Worm (Caenorhabditis elegans): ENCODE data around the gene F16H6.4.

Gene F16H6.4

ce11 chrV:18191128-18191527 is 7.4 kb upstream of the F16H6.4 start, which contains the start of gene clec-42:
Gene clec-42 (plus strand): TSS chrV:18191412.
- TF ChIP-seq gmeb-1 (tag; optimal IDR thresholded peaks at IDR 0.05) (no peak), ztf-1 (GFP tag; conservative IDR thresholded peaks at IDR 0.05) (no peak), sma-3 (GFP tag; optimal IDR thresholded peaks at IDR 0.05) (no peak), elt-1 (tag; optimal IDR thresholded peaks at IDR 0.05) (no peak), alr-1 (tag; optimal IDR thresholded peaks at IDR 0.05) (no peak), lin-13 (GFP tag; optimal IDR thresholded peaks at IDR 0.05) (no peak), crh-2 (tag; optimal IDR thresholded peaks at IDR 0.05) (no peak), nhr-237 (tag; optimal IDR thresholded peaks at IDR 0.05) (no peak), ceh-82 (tag; optimal IDR thresholded peaks at IDR 0.05) (no peak), blmp-1 (tag; optimal IDR thresholded peaks at IDR 0.05; ENCODE audit: insufficient read depth) (no peak), fos-1 (tag; optimal IDR thresholded peaks at IDR 0.05) (no peak), peb-1 (tag; optimal IDR thresholded peaks at IDR 0.05) (no peak), dmd-4 (tag; optimal IDR thresholded peaks at IDR 0.05) (no peak), zag-1 (tag; optimal IDR thresholded peaks at IDR 0.05) (no peak), ZK546.5 (tag; optimal IDR thresholded peaks at IDR 0.05) (no peak), nhr-23 (tag; optimal IDR thresholded peaks at IDR 0.05) (no peak)

- TF ChIP-seq peb-1 (tag; optimal IDR thresholded peaks at IDR 0.05) (no peak), sma-3 (GFP tag; optimal IDR thresholded peaks at IDR 0.05) (no peak), C34F6.9 (tag; optimal IDR thresholded peaks at IDR 0.05) (no peak), crh-2 (tag; optimal IDR thresholded peaks at IDR 0.05) (no peak), skn-1 (tag; optimal IDR thresholded peaks at IDR 0.05) (no peak), nhr-25 (tag; optimal IDR thresholded peaks at IDR 0.05) (no peak), elt-3 (tag; optimal IDR thresholded peaks at IDR 0.05) (no peak), sma-9 (GFP tag; optimal IDR thresholded peaks at IDR 0.05) (no peak), sma-9 (tag; optimal IDR thresholded peaks at IDR 0.05) (no peak), sem-4 (tag; optimal IDR thresholded peaks at IDR 0.05) (no peak), snpc-4 (tag; optimal IDR thresholded peaks at IDR 0.05) (no peak)
Measured at ce11 chrV:18195006-18195405, 3.5 kb upstream of the F16H6.4 start, which contains the start of gene F16H6.3. Gene F16H6.3 (plus strand): TSS chrV:18195306.

DNA sequence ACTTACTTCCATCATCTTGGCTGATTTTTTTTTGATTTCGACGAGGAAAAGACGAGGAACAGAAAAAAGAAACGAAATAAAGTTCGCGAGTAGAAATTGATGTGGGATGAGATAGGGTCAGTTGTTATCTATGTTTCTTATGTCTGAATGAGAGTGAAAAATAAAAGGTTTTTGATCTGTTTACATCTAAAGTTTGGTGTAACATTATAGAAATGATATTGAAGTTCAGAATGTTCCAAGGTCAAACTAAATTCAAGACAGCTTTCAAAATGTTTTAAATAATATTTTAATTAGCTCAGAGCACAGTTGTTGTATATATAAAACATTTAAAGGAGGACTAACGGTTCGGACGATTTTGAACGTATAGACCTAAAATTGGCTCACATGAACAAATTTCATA is 10.6 kb downstream of the F16H6.4 start, which contains the start of gene F16H6.7:
Gene F16H6.7, minus strand, starts transcription at position 101 of the 400 bp plus-strand sequence.
- TF ChIP-seq ztf-11 (tag; optimal IDR thresholded peaks at IDR 0.05): no peak
- no peak for TF ChIP-seq lin-13 (GFP tag; optimal IDR thresholded peaks at IDR 0.05)
- no peak for TF ChIP-seq nhr-129 (tag; optimal IDR thresholded peaks at IDR 0.05)
- TF ChIP-seq alr-1 (tag; optimal IDR thresholded peaks at IDR 0.05): no peak
- TF ChIP-seq elt-3 (tag; optimal IDR thresholded peaks at IDR 0.05): no peak
- no peak for TF ChIP-seq skn-1 (tag; optimal IDR thresholded peaks at IDR 0.05)
- no peak for TF ChIP-seq aly-2 (tag; optimal IDR thresholded peaks at IDR 0.05)
- TF ChIP-seq peb-1 (tag; optimal IDR thresholded peaks at IDR 0.05): no peak
- TF ChIP-seq sem-4 (tag; optimal IDR thresholded peaks at IDR 0.05): no peak
- no peak for TF ChIP-seq nhr-12 (tag; optimal IDR thresholded peaks at IDR 0.05)
- TF ChIP-seq unc-62 (GFP tag; optimal IDR thresholded peaks at IDR 0.05): no peak
- TF ChIP-seq nhr-6 (tag; optimal IDR thresholded peaks at IDR 0.05): no peak
- TF ChIP-seq dmd-4 (tag; optimal IDR thresholded peaks at IDR 0.05): no peak
- TF ChIP-seq blmp-1 (tag; optimal IDR thresholded peaks at IDR 0.05; ENCODE audit: insufficient read depth): no peak
- no peak for TF ChIP-seq mbf-1 (tag; optimal IDR thresholded peaks at IDR 0.05)

DNA sequence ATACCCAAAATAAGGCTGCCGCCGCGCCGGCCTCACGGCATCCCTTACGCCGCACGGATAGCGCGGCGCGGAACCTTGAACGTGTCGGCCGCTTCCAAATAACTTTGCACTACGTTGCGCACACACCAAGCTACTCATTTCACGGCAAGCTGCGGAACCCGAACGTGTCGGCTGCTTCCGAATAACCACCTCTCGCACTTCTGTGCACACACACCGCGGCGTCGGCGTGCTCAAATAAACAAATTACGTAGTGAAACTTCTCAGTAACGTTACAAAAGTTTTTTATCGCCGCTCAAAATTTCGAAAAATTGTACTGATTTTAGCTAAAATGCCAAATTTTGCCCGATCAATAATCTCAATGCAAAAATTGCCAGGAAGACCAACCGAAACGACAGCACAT is 14.3 kb downstream of the F16H6.4 start:
- TF ChIP-seq nhr-25 (tag; optimal IDR thresholded peaks at IDR 0.05): no peak
- TF ChIP-seq lin-39 (tag; optimal IDR thresholded peaks at IDR 0.05): no peak
- no peak for TF ChIP-seq nhr-129 (tag; optimal IDR thresholded peaks at IDR 0.05)
- TF ChIP-seq lsy-2 (tag; optimal IDR thresholded peaks at IDR 0.05): no peak
- TF ChIP-seq snpc-4 (tag; optimal IDR thresholded peaks at IDR 0.05): no peak
- no peak for TF ChIP-seq ztf-1 (GFP tag; conservative IDR thresholded peaks at IDR 0.05)
- no peak for TF ChIP-seq nhr-11 (tag; optimal IDR thresholded peaks at IDR 0.05)
- TF ChIP-seq lin-11 (tag; optimal IDR thresholded peaks at IDR 0.05): no peak
- no peak for TF ChIP-seq nhr-10 (tag; optimal IDR thresholded peaks at IDR 0.05)
- TF ChIP-seq peb-1 (tag; optimal IDR thresholded peaks at IDR 0.05): no peak
- no peak for TF ChIP-seq mdl-1 (tag; optimal IDR thresholded peaks at IDR 0.05)
- no peak for TF ChIP-seq nhr-12 (tag; optimal IDR thresholded peaks at IDR 0.05)
- no peak for TF ChIP-seq lin-13 (GFP tag; optimal IDR thresholded peaks at IDR 0.05)
- no peak for TF ChIP-seq R02D3.7 (tag; optimal IDR thresholded peaks at IDR 0.05)
- no peak for TF ChIP-seq egl-27 (tag; optimal IDR thresholded peaks at IDR 0.05)
